Worm (Caenorhabditis elegans) whole organism, L4 larva: ENCODE data around the gene elt-4.

Experiments used
- F26F4.8 ChIP-seq: fragments of 200-800 bp; sonication (Bioruptor generic); conservative IDR thresholded peaks from 2 replicates; pipeline ENCODE4 v1.3.6; 2022; ENCODE audit warnings: missing genetic modification characterization, missing compliant biosample characterization
- F49E8.2 ChIP-seq: sonication (generic microtip); optimal IDR thresholded peaks from 2 replicates; lab custom pipeline; 2016; ENCODE audit warnings: missing compliant biosample characterization, mild to moderate bottlenecking, missing genetic modification characterization, borderline replicate concordance
- T20F7.1 ChIP-seq: fragments of 200-800 bp; sonication (Bioruptor generic); optimal IDR thresholded peaks from 2 replicates; lab custom pipeline; 2018; ENCODE audit warnings: mild to moderate bottlenecking, missing genetic modification characterization, missing compliant biosample characterization
- T26A8.4 ChIP-seq: fragments of 200-800 bp; sonication (Bioruptor generic); IDR thresholded peaks from 2 replicates; pipeline ENCODE4 v1.3.6; 2022; ENCODE audit warnings: missing genetic modification characterization, missing compliant biosample characterization
- Y105C5A.15 ChIP-seq: fragments of 200-800 bp; sonication (Bioruptor generic); IDR thresholded peaks from 2 replicates; pipeline ENCODE4 v1.3.6; 2022; ENCODE audit warnings: missing genetic modification characterization, missing compliant biosample characterization
- aha-1 ChIP-seq: fragments of 150-350 bp; peaks from one replicate; lab custom pipeline; 2014; ENCODE audit warnings: missing biosample characterization, missing genetic modification characterization
- aly-2 ChIP-seq: sonication (generic microtip); optimal IDR thresholded peaks from 2 replicates; lab custom pipeline; 2018; ENCODE audit warnings: missing biosample characterization, missing genetic modification characterization
- attf-4 ChIP-seq: sonication (generic microtip); optimal IDR thresholded peaks from 3 replicates; lab custom pipeline; 2017; ENCODE audit warnings: missing biosample characterization, missing genetic modification characterization
- ceh-32 ChIP-seq: sonication (generic microtip); optimal IDR thresholded peaks from 2 replicates; lab custom pipeline; 2016; ENCODE audit warnings: mild to moderate bottlenecking, missing genetic modification characterization, missing compliant biosample characterization; ENCODE audit not compliant: poor library complexity
- ceh-62 ChIP-seq: sonication (generic microtip); optimal IDR thresholded peaks from 2 replicates; lab custom pipeline; 2017; ENCODE audit warnings: missing biosample characterization, missing genetic modification characterization
- ctbp-1 ChIP-seq: fragments of 200-800 bp; sonication (Bioruptor generic); IDR thresholded peaks from 2 replicates; pipeline ENCODE4 v1.3.6; 2022; ENCODE audit warnings: missing genetic modification reagents, missing genetic modification characterization, missing compliant biosample characterization
- daf-19 ChIP-seq: fragments of 200-800 bp; sonication (Bioruptor generic); conservative IDR thresholded peaks from 2 replicates; pipeline ENCODE4 v1.3.6; 2022; ENCODE audit warnings: missing genetic modification characterization, missing compliant biosample characterization
- fos-1 ChIP-seq: fragments of 150-350 bp; optimal IDR thresholded peaks from 2 replicates; lab custom pipeline; 2014; ENCODE audit warnings: missing biosample characterization, missing genetic modification characterization
- hif-1 ChIP-seq, 2 experiments: sonication (generic microtip); optimal IDR thresholded peaks; 2 replicates each; lab custom pipeline; 2016 to 2017; ENCODE audit warnings: missing compliant biosample characterization in 2 of 2, missing genetic modification characterization in 2 of 2, missing genetic modification reagents in 2 of 2, missing genotype in 2 of 2, mild to moderate bottlenecking in 1 of 2
- hlh-11 ChIP-seq: fragments of 200-800 bp; sonication (Bioruptor generic); optimal IDR thresholded peaks from 2 replicates; lab custom pipeline; 2018; ENCODE audit warnings: mild to moderate bottlenecking, missing genetic modification characterization, missing compliant biosample characterization
- lin-1 ChIP-seq: fragments of 200-800 bp; sonication (Bioruptor generic); IDR thresholded peaks from 2 replicates; pipeline ENCODE4 v1.3.6; 2022; ENCODE audit warnings: missing genetic modification reagents, missing genetic modification characterization, missing compliant biosample characterization
- lin-29 ChIP-seq: fragments of 200-800 bp; sonication (Bioruptor generic); IDR thresholded peaks from 2 replicates; pipeline ENCODE4 v1.3.6; 2022; ENCODE audit warnings: missing genetic modification reagents, missing genetic modification characterization, missing compliant biosample characterization
- lin-38 ChIP-seq: fragments of 200-800 bp; sonication (Bioruptor generic); IDR thresholded peaks from 2 replicates; pipeline ENCODE4 v1.3.6; 2022; ENCODE audit warnings: missing genetic modification reagents, missing genetic modification characterization, missing compliant biosample characterization
- lin-39 ChIP-seq: fragments of 150-350 bp; optimal IDR thresholded peaks from 2 replicates; lab custom pipeline; 2014; ENCODE audit warnings: missing biosample characterization, missing genetic modification reagents, missing genetic modification characterization
- madf-9 ChIP-seq: fragments of 200-800 bp; sonication (Bioruptor generic); conservative IDR thresholded peaks from 2 replicates; pipeline ENCODE4 v1.3.6; 2022; ENCODE audit warnings: missing genetic modification reagents, missing genetic modification characterization, missing compliant biosample characterization
- mep-1 ChIP-seq: fragments of 150-350 bp; sonication (generic microtip); optimal IDR thresholded peaks from 3 replicates; lab custom pipeline; 2014; ENCODE audit warnings: missing biosample characterization, missing genetic modification characterization
- nhr-10 ChIP-seq: fragments of 150-350 bp; optimal IDR thresholded peaks from 2 replicates; lab custom pipeline; 2014; ENCODE audit warnings: missing biosample characterization, missing genetic modification characterization
- nhr-102 ChIP-seq: sonication (generic microtip); optimal IDR thresholded peaks from 2 replicates; lab custom pipeline; 2016; ENCODE audit warnings: mild to moderate bottlenecking, missing genetic modification characterization, moderate library complexity, missing compliant biosample characterization
- nhr-237 ChIP-seq: sonication (generic microtip); optimal IDR thresholded peaks from 2 replicates; lab custom pipeline; 2017; ENCODE audit warnings: missing biosample characterization, missing genetic modification characterization
- nhr-28 ChIP-seq: fragments of 150-350 bp; optimal IDR thresholded peaks from 2 replicates; lab custom pipeline; 2014; ENCODE audit warnings: missing biosample characterization, missing genetic modification characterization
- nhr-42 ChIP-seq: fragments of 200-800 bp; sonication (Bioruptor generic); IDR thresholded peaks from 2 replicates; pipeline ENCODE4 v1.3.6; 2022; ENCODE audit warnings: missing genetic modification characterization, missing compliant biosample characterization
- nhr-6 ChIP-seq: fragments of 150-350 bp; optimal IDR thresholded peaks from 2 replicates; lab custom pipeline; 2014; ENCODE audit warnings: missing biosample characterization, missing genetic modification characterization
- nhr-77 ChIP-seq: fragments of 150-350 bp; optimal IDR thresholded peaks from 2 replicates; lab custom pipeline; 2014; ENCODE audit warnings: missing biosample characterization, missing genetic modification characterization
- pha-4 ChIP-seq, 2 experiments: fragments of 150-350 bp in 1 of 2; fragments of 200-800 bp in 1 of 2; sonication (Bioruptor generic) in 1 of 2; IDR thresholded peaks in 1 of 2; optimal IDR thresholded peaks in 1 of 2; 2 replicates each; pipeline versions ENCODE4 v1.3.6 to Lab custom; 2014 to 2022; ENCODE audit warnings: missing genetic modification characterization in 2 of 2, missing genetic modification reagents in 2 of 2, missing biosample characterization in 1 of 2, missing compliant biosample characterization in 1 of 2
- saeg-2 ChIP-seq: fragments of 200-800 bp; sonication (Bioruptor generic); IDR thresholded peaks from 2 replicates; pipeline ENCODE4 v1.3.6; 2022; ENCODE audit warnings: missing genetic modification reagents, missing genetic modification characterization, missing compliant biosample characterization
- set-16 ChIP-seq: fragments of 200-800 bp; sonication (Bioruptor generic); IDR thresholded peaks from 2 replicates; pipeline ENCODE4 v1.3.6; 2022; ENCODE audit warnings: missing genetic modification reagents, missing genetic modification characterization, missing compliant biosample characterization
- skn-1 ChIP-seq: fragments of 150-350 bp; optimal IDR thresholded peaks from 2 replicates; lab custom pipeline; 2014; ENCODE audit warnings: missing biosample characterization, missing genetic modification characterization
- spr-1 ChIP-seq: sonication (generic microtip); optimal IDR thresholded peaks from 2 replicates; lab custom pipeline; 2016; ENCODE audit warnings: mild to moderate bottlenecking, missing genetic modification characterization, missing compliant biosample characterization
- spr-3 ChIP-seq: fragments of 200-800 bp; sonication (Bioruptor generic); optimal IDR thresholded peaks from 2 replicates; lab custom pipeline; 2018; ENCODE audit warnings: mild to moderate bottlenecking, missing genetic modification characterization, missing compliant biosample characterization
- tag-97 ChIP-seq: fragments of 200-800 bp; sonication (Bioruptor generic); IDR thresholded peaks from 2 replicates; pipeline ENCODE4 v1.3.6; 2022; ENCODE audit warnings: missing genetic modification characterization, missing compliant biosample characterization
- tra-1 ChIP-seq: fragments of 200-800 bp; sonication (Bioruptor generic); IDR thresholded peaks from 2 replicates; pipeline ENCODE4 v1.3.6; 2022; ENCODE audit warnings: missing genetic modification reagents, missing genetic modification characterization, missing compliant biosample characterization
- unc-39 ChIP-seq: sonication (generic microtip); optimal IDR thresholded peaks from 2 replicates; lab custom pipeline; 2017; ENCODE audit warnings: missing biosample characterization, missing genetic modification characterization
- zip-11 ChIP-seq: fragments of 200-800 bp; sonication (Bioruptor generic); IDR thresholded peaks from 2 replicates; pipeline ENCODE4 v1.3.6; 2022; ENCODE audit warnings: missing genetic modification characterization, missing compliant biosample characterization
- zip-2 ChIP-seq: fragments of 150-350 bp; optimal IDR thresholded peaks from 2 replicates; lab custom pipeline; 2014; ENCODE audit warnings: missing biosample characterization, missing genetic modification characterization
- ztf-11 ChIP-seq: fragments of 150-350 bp; optimal IDR thresholded peaks from 2 replicates; lab custom pipeline; 2014; ENCODE audit warnings: missing biosample characterization, missing genetic modification characterization
- ztf-7 ChIP-seq: fragments of 150-350 bp; optimal IDR thresholded peaks from 2 replicates; lab custom pipeline; 2014; ENCODE audit warnings: missing biosample characterization, missing genetic modification characterization

elt-4 gene

ce11 chrX:10480563-10481290 is 5.4 kb downstream of the elt-4 start, which contains the start of gene elt-2 (continued):
- no peak for TF ChIP-seq F26F4.8 (GFP tag; lab: Robert Waterston, UW)
- no peak for TF ChIP-seq zip-2 (tag; lab: Kevin White, UChicago)
- no peak for TF ChIP-seq T26A8.4
- no peak for TF ChIP-seq F49E8.2 (tag; lab: Kevin White, UChicago)
- no peak for TF ChIP-seq Y105C5A.15
- TF ChIP-seq zip-11 (GFP tag; lab: Robert Waterston, UW), result no peak
- peak; percentile 87 for TF ChIP-seq nhr-77
- no peak for TF ChIP-seq fos-1 (tag; lab: Kevin White, UChicago)
- TF ChIP-seq ctbp-1, result no peak
- no peak for TF ChIP-seq lin-39 (tag; lab: Kevin White, UChicago)
- TF ChIP-seq lin-29, result no peak
- no peak for TF ChIP-seq ceh-62 (tag; lab: Kevin White, UChicago)
- TF ChIP-seq ztf-7 (tag; lab: Kevin White, UChicago), result no peak
- peak; percentile 52; the same call in 1 of the 2 replicates for TF ChIP-seq saeg-2
- peak; percentile 20 for TF ChIP-seq mep-1 (tag; lab: Kevin White, UChicago)
- no peak for TF ChIP-seq ceh-32 (tag; lab: Kevin White, UChicago)
- TF ChIP-seq nhr-28 (tag; lab: Kevin White, UChicago), result peak; percentile 93
- no peak for TF ChIP-seq aly-2 (tag; lab: Kevin White, UChicago)
- no peak for TF ChIP-seq spr-3 (GFP tag; lab: Kevin White, UChicago)
- peak; percentile 92 for TF ChIP-seq hlh-11 (tag; lab: Kevin White, UChicago)
- TF ChIP-seq lin-38 (GFP tag; lab: Robert Waterston, UW), result no peak
- TF ChIP-seq ztf-11, result no peak
- no peak for TF ChIP-seq nhr-237 (tag; lab: Kevin White, UChicago)
- TF ChIP-seq madf-9 (GFP tag; lab: Robert Waterston, UW), result no peak
- TF ChIP-seq nhr-6 (tag; lab: Kevin White, UChicago), result peak; percentile 22
- TF ChIP-seq pha-4 (GFP tag; IDR thresholded peaks at IDR 0.05; lab: Robert Waterston, UW), result no peak
- TF ChIP-seq pha-4 (tag; optimal IDR thresholded peaks at IDR 0.05; lab: Kevin White, UChicago), result no peak
- TF ChIP-seq nhr-42, result peak; percentile 56; the same call in 1 of the 2 replicates
- no peak for TF ChIP-seq unc-39
- TF ChIP-seq attf-4 (tag; lab: Kevin White, UChicago), result no peak
- TF ChIP-seq lin-1, result peak; percentile 79
- no peak for TF ChIP-seq set-16 (GFP tag; lab: Robert Waterston, UW)
- TF ChIP-seq tra-1 (GFP tag; lab: Robert Waterston, UW), result peak; percentile 96
- no peak for TF ChIP-seq spr-1 (tag; lab: Kevin White, UChicago)
- TF ChIP-seq T20F7.1 (GFP tag; lab: Kevin White, UChicago), result peak; percentile 2
- peak; percentile 31 for TF ChIP-seq nhr-10 (tag; lab: Kevin White, UChicago)
- no peak for TF ChIP-seq tag-97 (GFP tag; lab: Robert Waterston, UW)
- TF ChIP-seq hif-1 (tag; optimal IDR thresholded peaks at IDR 0.05; lab: Kevin White, UChicago), result no peak
- TF ChIP-seq nhr-102 (tag; lab: Kevin White, UChicago), result peak; percentile 74

- TF ChIP-seq Y105C5A.15, result no peak
- no peak for TF ChIP-seq skn-1 (tag; lab: Kevin White, UChicago)
- TF ChIP-seq spr-1 (tag; lab: Kevin White, UChicago), result no peak
- TF ChIP-seq ztf-7 (tag; lab: Kevin White, UChicago), result no peak
- TF ChIP-seq daf-19 (GFP tag; lab: Robert Waterston, UW), result no peak
- TF ChIP-seq aha-1 (tag; lab: Kevin White, UChicago), result peak; percentile 85
These were observed 6.9 kb downstream of the elt-4 start for ce11 chrX:10482272-10482671.
